Worm (Caenorhabditis elegans) whole organism, young adult: ENCODE data around the gene lido-6.
A peak's percentile ranks its signal among the peaks of the same experiment; 100 is the strongest.

Experiments used
- B0261.1 ChIP-seq: sonication (generic microtip); optimal IDR thresholded peaks from 2 replicates; lab custom pipeline; 2016; ENCODE audit warnings: mild to moderate bottlenecking, missing genetic modification characterization, moderate library complexity, missing compliant biosample characterization
- B0336.3 ChIP-seq: fragments of 200-800 bp; sonication (Bioruptor generic); IDR thresholded peaks from 2 replicates; pipeline ENCODE4 v1.3.6; 2022; ENCODE audit warnings: missing genetic modification characterization, missing compliant biosample characterization
- C06A6.2 ChIP-seq: fragments of 200-800 bp; sonication (Bioruptor generic); conservative IDR thresholded peaks from 2 replicates; pipeline ENCODE4 v1.3.6; 2022; ENCODE audit warnings: missing genetic modification characterization, missing compliant biosample characterization
- C17E4.6 ChIP-seq: fragments of 200-800 bp; sonication (Bioruptor generic); IDR thresholded peaks from 2 replicates; pipeline ENCODE4 v1.3.6; 2022; ENCODE audit warnings: missing genetic modification reagents, missing genetic modification characterization, missing compliant biosample characterization
- F49E8.2 ChIP-seq: sonication (generic microtip); optimal IDR thresholded peaks from 3 replicates; lab custom pipeline; 2017; ENCODE audit warnings: missing genetic modification characterization, mild to moderate bottlenecking, missing compliant biosample characterization, antibody characterized with exemption, moderate library complexity; ENCODE audit not compliant: insufficient read depth
- T26A5.8 ChIP-seq: sonication (generic microtip); optimal IDR thresholded peaks from 2 replicates; lab custom pipeline; 2016; ENCODE audit warnings: missing genetic modification characterization, missing compliant biosample characterization
- Y67H2A.10 ChIP-seq: fragments of 200-800 bp; sonication (Bioruptor generic); conservative IDR thresholded peaks from 2 replicates; pipeline ENCODE4 v1.3.6; 2022; ENCODE audit warnings: missing genetic modification reagents, missing genetic modification characterization, missing compliant biosample characterization
- Y79H2A.3 ChIP-seq: fragments of 200-800 bp; sonication (Bioruptor generic); conservative IDR thresholded peaks from 2 replicates; pipeline ENCODE4 v1.3.6; 2022; ENCODE audit warnings: missing genetic modification reagents, missing genetic modification characterization, missing compliant biosample characterization
- ZK185.1 ChIP-seq: sonication (generic microtip); optimal IDR thresholded peaks from 2 replicates; lab custom pipeline; 2016; ENCODE audit warnings: mild to moderate bottlenecking, missing genetic modification characterization, missing compliant biosample characterization; ENCODE audit not compliant: poor library complexity, severe bottlenecking
- akir-1 ChIP-seq: fragments of 200-800 bp; sonication (Bioruptor generic); optimal IDR thresholded peaks from 2 replicates; lab custom pipeline; 2018; ENCODE audit warnings: mild to moderate bottlenecking, missing genetic modification characterization, moderate library complexity, missing compliant biosample characterization
- attf-3 ChIP-seq: fragments of 200-800 bp; sonication (Bioruptor generic); conservative IDR thresholded peaks from 2 replicates; pipeline ENCODE4 v1.3.6; 2022; ENCODE audit warnings: missing genetic modification reagents, missing genetic modification characterization, missing compliant biosample characterization
- attf-5 ChIP-seq: fragments of 200-800 bp; sonication (Bioruptor generic); optimal IDR thresholded peaks from 2 replicates; lab custom pipeline; 2018; ENCODE audit warnings: mild to moderate bottlenecking, missing genetic modification characterization, missing compliant biosample characterization
- bed-2 ChIP-seq: fragments of 200-800 bp; sonication (Bioruptor generic); IDR thresholded peaks from 2 replicates; pipeline ENCODE4 v1.3.6; 2022; ENCODE audit warnings: missing genetic modification reagents, missing genetic modification characterization, missing compliant biosample characterization
- cebp-1 ChIP-seq, 2 experiments: fragments of 200-800 bp in 1 of 2; sonication (Bioruptor generic) in 1 of 2; sonication (generic microtip) in 1 of 2; IDR thresholded peaks in 1 of 2; optimal IDR thresholded peaks in 1 of 2; 2 replicates each; pipeline versions ENCODE4 v1.3.6 to Lab custom; 2017 to 2022; ENCODE audit warnings: missing compliant biosample characterization in 2 of 2, missing genetic modification characterization in 2 of 2, mild to moderate bottlenecking in 1 of 2, missing genetic modification reagents in 1 of 2, moderate library complexity in 1 of 2
- cebp-2 ChIP-seq: fragments of 200-800 bp; sonication (Bioruptor generic); IDR thresholded peaks from 2 replicates; pipeline ENCODE4 v1.3.6; 2022; ENCODE audit warnings: missing genetic modification characterization, missing compliant biosample characterization
- ceh-100 ChIP-seq: fragments of 200-800 bp; sonication (Bioruptor generic); IDR thresholded peaks from 2 replicates; pipeline ENCODE4 v1.3.6; 2022; ENCODE audit warnings: missing genetic modification reagents, missing genetic modification characterization, missing compliant biosample characterization
- ceh-27 ChIP-seq: fragments of 200-800 bp; sonication (Bioruptor generic); optimal IDR thresholded peaks from 2 replicates; lab custom pipeline; 2018; ENCODE audit warnings: mild to moderate bottlenecking, missing genetic modification characterization, moderate library complexity, missing compliant biosample characterization
- ceh-79 ChIP-seq: sonication (generic microtip); optimal IDR thresholded peaks from 2 replicates; lab custom pipeline; 2017; ENCODE audit warnings: mild to moderate bottlenecking, missing genetic modification characterization, missing compliant biosample characterization
- die-1 ChIP-seq: sonication (generic microtip); optimal IDR thresholded peaks from 2 replicates; lab custom pipeline; 2016; ENCODE audit warnings: missing genotype, mild to moderate bottlenecking, missing genetic modification characterization, missing compliant biosample characterization
- efl-1 ChIP-seq: fragments of 150-350 bp; optimal IDR thresholded peaks from 2 replicates; lab custom pipeline; 2014; ENCODE audit warnings: missing biosample characterization, missing genetic modification reagents, missing genetic modification characterization
- him-1 ChIP-seq: sonication (generic microtip); optimal IDR thresholded peaks from 2 replicates; lab custom pipeline; 2016; ENCODE audit warnings: missing genotype, missing genetic modification reagents, missing genetic modification characterization, missing compliant biosample characterization
- hlh-26 ChIP-seq: fragments of 200-800 bp; sonication (Bioruptor generic); conservative IDR thresholded peaks from 2 replicates; pipeline ENCODE4 v1.3.6; 2022; ENCODE audit warnings: missing genetic modification reagents, missing genetic modification characterization, missing compliant biosample characterization
- hsf-1 ChIP-seq: fragments of 200-800 bp; sonication (Bioruptor generic); IDR thresholded peaks from 2 replicates; pipeline ENCODE4 v1.3.6; 2022; ENCODE audit warnings: missing genetic modification reagents, missing genetic modification characterization, missing compliant biosample characterization
- let-607 ChIP-seq, 2 experiments: fragments of 200-800 bp in 1 of 2; sonication (Bioruptor generic) in 1 of 2; sonication (generic microtip) in 1 of 2; optimal IDR thresholded peaks; 2 replicates each; lab custom pipeline; 2016 to 2018; ENCODE audit warnings: mild to moderate bottlenecking in 2 of 2, missing compliant biosample characterization in 2 of 2, missing genetic modification characterization in 2 of 2, moderate library complexity in 2 of 2, missing genotype in 1 of 2
- lin-35 ChIP-seq, 3 experiments: fragments of 150-350 bp in 2 of 3; sonication (generic microtip) in 1 of 3; optimal IDR thresholded peaks; 2 replicates each; lab custom pipeline; 2014 to 2018; ENCODE audit warnings: missing biosample characterization in 3 of 3, missing genetic modification characterization in 3 of 3, missing genetic modification reagents in 3 of 3
- madf-3 ChIP-seq: fragments of 200-800 bp; sonication (Bioruptor generic); IDR thresholded peaks from 2 replicates; pipeline ENCODE4 v1.3.6; 2022; ENCODE audit warnings: missing genetic modification reagents, missing genetic modification characterization, missing compliant biosample characterization
- nhr-120 ChIP-seq: fragments of 200-800 bp; sonication (Bioruptor generic); IDR thresholded peaks from 2 replicates; pipeline ENCODE4 v1.3.6; 2022; ENCODE audit warnings: missing genetic modification characterization, missing compliant biosample characterization
- nhr-179 ChIP-seq: sonication (generic microtip); optimal IDR thresholded peaks from 2 replicates; lab custom pipeline; 2016; ENCODE audit warnings: mild to moderate bottlenecking, missing genetic modification characterization, missing compliant biosample characterization
- nhr-27 ChIP-seq: fragments of 200-800 bp; sonication (Bioruptor generic); optimal IDR thresholded peaks from 2 replicates; lab custom pipeline; 2018; ENCODE audit warnings: mild to moderate bottlenecking, missing genetic modification characterization, moderate library complexity, missing compliant biosample characterization
- nhr-80 ChIP-seq: sonication (generic microtip); optimal IDR thresholded peaks from 2 replicates; lab custom pipeline; 2016; ENCODE audit warnings: missing genetic modification characterization, missing compliant biosample characterization
- pbrm-1 ChIP-seq: fragments of 200-800 bp; sonication (Bioruptor generic); IDR thresholded peaks from 2 replicates; pipeline ENCODE4 v1.3.6; 2022; ENCODE audit warnings: missing genetic modification reagents, missing genetic modification characterization, missing compliant biosample characterization
- repo-1 ChIP-seq: sonication (generic microtip); optimal IDR thresholded peaks from 2 replicates; lab custom pipeline; 2017; ENCODE audit warnings: mild to moderate bottlenecking, missing genetic modification characterization, missing compliant biosample characterization
- sea-2 ChIP-seq: fragments of 200-800 bp; sonication (Bioruptor generic); IDR thresholded peaks from 2 replicates; pipeline ENCODE4 v1.3.6; 2022; ENCODE audit warnings: missing genetic modification characterization, missing compliant biosample characterization
- snpc-4 ChIP-seq, 5 experiments: fragments of 150-350 bp in 1 of 5; sonication (generic microtip) in 4 of 5; optimal IDR thresholded peaks; 2 replicates each; lab custom pipeline; 2014 to 2018; ENCODE audit warnings: missing genetic modification characterization in 5 of 5, missing biosample characterization in 3 of 5, antibody characterized with exemption in 2 of 5, mild to moderate bottlenecking in 2 of 5, missing compliant biosample characterization in 2 of 5, missing genotype in 2 of 5, moderate library complexity in 2 of 5, missing genetic modification reagents in 1 of 5
- somi-1 ChIP-seq: fragments of 200-800 bp; sonication (Bioruptor generic); optimal IDR thresholded peaks from 2 replicates; lab custom pipeline; 2018; ENCODE audit warnings: mild to moderate bottlenecking, missing genetic modification characterization, missing compliant biosample characterization
- sptf-2 ChIP-seq: fragments of 200-800 bp; sonication (Bioruptor generic); optimal IDR thresholded peaks from 2 replicates; lab custom pipeline; 2018; ENCODE audit warnings: mild to moderate bottlenecking, missing genetic modification characterization, missing compliant biosample characterization

lido-6 gene

ce11 chrX:17149877-17150490 is 35.0 kb upstream of the lido-6 start, which contains the start of gene T23C6.4:
Gene T23C6.4, minus strand, starts transcription at chrX:17149927.
- TF ChIP-seq nhr-80 (tag; lab: Kevin White, UChicago) (no peak), attf-5 (GFP tag; lab: Kevin White, UChicago) (no peak), B0336.3 (no peak), sea-2 (no peak), efl-1 (GFP tag; lab: Kevin White, UChicago) (no peak), sptf-2 (GFP tag; lab: Kevin White, UChicago) (no peak), F49E8.2 (no peak), ceh-100 (no peak), akir-1 (no peak), bed-2 (no peak), repo-1 (tag; lab: Kevin White, UChicago) (no peak)

ce11 chrX:17146545-17146944 is 31.6 kb upstream of the lido-6 start:
- no peak for TF ChIP-seq Y67H2A.10
- peak; percentile 50 for TF ChIP-seq nhr-80 (tag; lab: Kevin White, UChicago)
- no peak for TF ChIP-seq Y79H2A.3
- no peak for TF ChIP-seq snpc-4 (GFP tag; optimal IDR thresholded peaks at IDR 0.05; lab: Kevin White, UChicago)
- TF ChIP-seq snpc-4 (tag; optimal IDR thresholded peaks at IDR 0.05; lab: Kevin White, UChicago): no peak
- TF ChIP-seq cebp-1 (GFP tag; IDR thresholded peaks at IDR 0.05; lab: Robert Waterston, UW): no peak
- TF ChIP-seq cebp-1 (tag; optimal IDR thresholded peaks at IDR 0.05; lab: Kevin White, UChicago): peak; percentile 44
- no peak for TF ChIP-seq die-1 (tag; lab: Kevin White, UChicago)
- TF ChIP-seq ZK185.1 (tag; lab: Kevin White, UChicago): no peak
- TF ChIP-seq hlh-26 (GFP tag; lab: Robert Waterston, UW): no peak
- no peak for TF ChIP-seq B0261.1 (tag; lab: Kevin White, UChicago)
- TF ChIP-seq nhr-179 (tag; lab: Kevin White, UChicago): no peak

ce11 chrX:17140447-17140846 is 25.5 kb upstream of the lido-6 start:
- TF ChIP-seq nhr-80 (tag; lab: Kevin White, UChicago): peak; percentile 16
- no peak for TF ChIP-seq T26A5.8 (tag; lab: Kevin White, UChicago)

- TF ChIP-seq somi-1 (no peak), let-607 (tag; optimal IDR thresholded peaks at IDR 0.05; lab: Kevin White, UChicago) (peak in 1 of 2 experiments; percentile 40), C17E4.6 (GFP tag; lab: Robert Waterston, UW) (no peak), ceh-79 (tag; lab: Kevin White, UChicago) (no peak), hlh-26 (GFP tag; lab: Robert Waterston, UW) (no peak), pbrm-1 (GFP tag; lab: Robert Waterston, UW) (no peak), him-1 (tag; lab: Kevin White, UChicago) (no peak), hsf-1 (GFP tag; lab: Robert Waterston, UW) (peak; percentile 72; the same call in 1 of the 2 replicates), nhr-27 (tag; lab: Kevin White, UChicago) (no peak), C06A6.2 (GFP tag; lab: Robert Waterston, UW) (no peak), lin-35 (GFP tag; optimal IDR thresholded peaks at IDR 0.05; lab: Kevin White, UChicago) (no peak), attf-3 (no peak), cebp-2 (GFP tag; lab: Robert Waterston, UW) (no peak), madf-3 (no peak), ceh-27 (GFP tag; lab: Kevin White, UChicago) (no peak), die-1 (tag; lab: Kevin White, UChicago) (no peak), nhr-120 (GFP tag; lab: Robert Waterston, UW) (no peak), cebp-1 (GFP tag; IDR thresholded peaks at IDR 0.05; lab: Robert Waterston, UW) (no peak; the same call in 1 of the 2 replicates), cebp-1 (tag; optimal IDR thresholded peaks at IDR 0.05; lab: Kevin White, UChicago) (peak; percentile 70), nhr-80 (tag; lab: Kevin White, UChicago) (peak; percentile 42)
Observed at ce11 chrX:17139204-17139780, 24.3 kb upstream of the lido-6 start.
